Worm (Caenorhabditis elegans) whole organism, L1 larva: ENCODE results near the gene twk-18.

ENCODE experiments used
- aha-1 ChIP-seq: fragments of 150-350 bp; optimal IDR thresholded peaks from 2 replicates; lab custom pipeline; 2014; ENCODE audit warnings: missing biosample characterization, missing genetic modification characterization
- blmp-1 ChIP-seq: fragments of 150-350 bp; optimal IDR thresholded peaks from 2 replicates; lab custom pipeline; 2014; ENCODE audit warnings: missing biosample characterization, missing genetic modification characterization
- ceh-90 ChIP-seq: sonication (generic microtip); optimal IDR thresholded peaks from 2 replicates; lab custom pipeline; 2016; ENCODE audit warnings: missing genetic modification characterization, missing compliant biosample characterization
- egl-27 ChIP-seq, 2 experiments: fragments of 150-350 bp in 1 of 2; sonication (generic microtip); optimal IDR thresholded peaks; 3 replicates each; lab custom pipeline; 2017 to 2018; ENCODE audit warnings: missing biosample characterization in 2 of 2, missing genetic modification characterization in 2 of 2, missing genetic modification reagents in 2 of 2
- elt-3 ChIP-seq, 6 experiments: fragments of 150-350 bp in 1 of 6; sonication (generic microtip); optimal IDR thresholded peaks; 2 replicates each; lab custom pipeline; 2017 to 2018; ENCODE audit warnings: missing biosample characterization in 6 of 6, missing genetic modification characterization in 6 of 6, inconsistent platforms in 1 of 6
- fkh-10 ChIP-seq: sonication (generic microtip); optimal IDR thresholded peaks from 2 replicates; lab custom pipeline; 2017; ENCODE audit warnings: missing biosample characterization, missing genetic modification reagents, missing genetic modification characterization
- lsy-2 ChIP-seq, 2 experiments: fragments of 150-350 bp; optimal IDR thresholded peaks; 2 replicates each; lab custom pipeline; 2014; ENCODE audit warnings: missing biosample characterization in 2 of 2, missing genetic modification characterization in 2 of 2
- nhr-11 ChIP-seq: fragments of 150-350 bp; optimal IDR thresholded peaks from 2 replicates; lab custom pipeline; 2014; ENCODE audit warnings: missing biosample characterization, missing genetic modification characterization
- nhr-237 ChIP-seq: fragments of 150-350 bp; optimal IDR thresholded peaks from 2 replicates; lab custom pipeline; 2014; ENCODE audit warnings: missing biosample characterization, missing genetic modification characterization
- nhr-71 ChIP-seq: sonication (generic microtip); optimal IDR thresholded peaks from 2 replicates; lab custom pipeline; 2016; ENCODE audit warnings: mild to moderate bottlenecking, missing genetic modification characterization, moderate library complexity, missing compliant biosample characterization
- pqm-1 ChIP-seq: sonication (generic microtip); optimal IDR thresholded peaks from 3 replicates; lab custom pipeline; 2017; ENCODE audit warnings: missing biosample characterization, missing genetic modification characterization
- snpc-4 ChIP-seq: fragments of 150-350 bp; optimal IDR thresholded peaks from 2 replicates; lab custom pipeline; 2014; ENCODE audit warnings: missing biosample characterization, missing genetic modification characterization
- tlp-1 ChIP-seq: fragments of 150-350 bp; optimal IDR thresholded peaks from 2 replicates; lab custom pipeline; 2014; ENCODE audit warnings: missing biosample characterization, missing genetic modification characterization

DNA sequence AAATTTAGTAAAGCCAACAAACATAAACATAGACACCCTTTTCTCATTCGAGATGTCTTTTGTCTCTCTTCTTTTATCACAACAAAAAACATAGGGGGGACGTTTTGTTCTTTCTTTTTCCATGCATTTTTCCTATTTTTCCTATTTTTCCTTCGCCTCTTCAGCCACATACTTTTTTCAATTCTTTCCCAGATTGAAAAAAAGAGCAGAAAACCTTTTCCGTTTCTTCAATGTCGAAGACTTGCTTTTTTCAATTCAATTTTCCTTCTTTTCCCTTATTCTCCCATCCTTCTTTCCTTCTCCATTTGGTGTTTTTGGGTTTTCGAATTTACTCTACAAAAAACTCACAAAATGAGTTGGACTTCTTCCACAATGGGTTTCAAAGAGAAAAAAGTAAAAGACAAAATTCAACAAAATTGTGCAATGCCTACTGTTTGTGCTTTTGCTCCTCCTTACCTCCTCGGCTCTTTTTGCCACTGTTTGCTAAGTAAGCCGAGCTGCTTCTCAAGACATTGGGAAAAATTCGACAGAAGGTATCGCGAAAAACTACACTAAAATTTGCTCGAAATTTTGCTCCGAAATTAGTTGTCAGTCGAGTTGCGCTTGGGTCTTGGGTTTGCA, 8.7 kb downstream of the twk-18 start:
- TF ChIP-seq lsy-2 (tag; optimal IDR thresholded peaks at IDR 0.05; lab: Kevin White, UChicago) (no peak), nhr-71 (no peak), tlp-1 (no peak), fkh-10 (GFP tag; lab: Kevin White, UChicago) (peak; percentile 89), nhr-237 (tag; lab: Kevin White, UChicago) (no peak), elt-3 (tag; optimal IDR thresholded peaks at IDR 0.05; lab: Kevin White, UChicago) (no peak), blmp-1 (no peak), pqm-1 (no peak), egl-27 (tag; optimal IDR thresholded peaks at IDR 0.05; lab: Kevin White, UChicago) (no peak), snpc-4 (tag; lab: Kevin White, UChicago) (no peak), nhr-11 (tag; lab: Kevin White, UChicago) (no peak), ceh-90 (no peak), aha-1 (no peak)
